Worm (Caenorhabditis elegans): ENCODE measurements around the gene C08E3.14.

- no peak for TF ChIP-seq ref-1 (GFP tag; conservative IDR thresholded peaks at IDR 0.05)
- TF ChIP-seq flt-1 (GFP tag; IDR thresholded peaks at IDR 0.05) = no peak
- no peak for TF ChIP-seq ztf-23 (GFP tag; IDR thresholded peaks at IDR 0.05)
- TF ChIP-seq cog-1 (tag; optimal IDR thresholded peaks at IDR 0.05) = no peak
- no peak for TF ChIP-seq T22C8.4 (GFP tag; IDR thresholded peaks at IDR 0.05)
- no peak for TF ChIP-seq ztf-29 (GFP tag; IDR thresholded peaks at IDR 0.05)
Observed at ce11 chrII:1657202-1657601, 31.4 kb downstream of the C08E3.14 start, which contains the start of gene ZC204.12.
